Worm (Caenorhabditis elegans) whole organism, L4/young adult: ENCODE data around the gene dap-3.

ENCODE experiments used
- dao-5 ChIP-seq: sonication (generic microtip); optimal IDR thresholded peaks from 2 replicates; lab custom pipeline; 2016; ENCODE audit warnings: missing genotype, missing genetic modification characterization, moderate library complexity, missing compliant biosample characterization
- him-1 ChIP-seq: sonication (generic microtip); optimal IDR thresholded peaks from 2 replicates; lab custom pipeline; 2016; ENCODE audit warnings: missing genotype, missing genetic modification reagents, missing genetic modification characterization, missing compliant biosample characterization

DNA sequence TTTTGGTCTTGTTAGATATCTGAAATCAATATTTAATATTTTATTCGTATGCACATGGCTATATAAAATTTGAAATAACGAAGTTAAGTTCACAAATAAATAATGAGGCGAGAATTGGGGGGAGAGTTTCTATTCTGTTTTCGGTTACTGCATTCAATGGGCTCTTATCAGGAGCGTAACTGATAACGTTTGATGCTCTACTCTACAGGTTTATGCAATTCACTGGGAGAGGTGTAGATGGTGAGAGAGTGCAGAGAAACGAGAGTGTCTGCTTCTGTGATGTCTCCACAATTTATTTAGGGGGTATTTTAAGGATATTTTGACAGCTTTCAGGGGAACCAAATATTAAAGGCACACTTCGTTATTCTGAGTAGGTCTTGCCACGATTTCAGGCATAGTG is 13.8 kb downstream of the dap-3 start, which contains the start of gene C14A4.6:
- TF ChIP-seq dao-5 (tag; lab: Kevin White, UChicago) (no peak), him-1 (tag; lab: Kevin White, UChicago) (no peak)
